Fruit fly (Drosophila melanogaster) whole organism, adult: ENCODE data around the gene CG31231.

Experiments used
- CG11617 ChIP-seq: fragments of 200-800 bp; sonication (Bioruptor generic); optimal IDR thresholded peaks from 2 replicates; lab custom pipeline; 2017; ENCODE audit warnings: mild to moderate bottlenecking, missing biosample characterization, missing genetic modification reagents, missing genetic modification characterization
- CG12768 ChIP-seq: fragments of 200-800 bp; sonication (Bioruptor generic); optimal IDR thresholded peaks from 2 replicates; lab custom pipeline; 2017; ENCODE audit warnings: missing biosample characterization, missing genetic modification characterization, mild to moderate bottlenecking, moderate library complexity, missing genetic modification reagents
- CG14711 ChIP-seq: fragments of 200-800 bp; sonication (Bioruptor generic); optimal IDR thresholded peaks from 2 replicates; lab custom pipeline; 2018; ENCODE audit warnings: missing biosample characterization, mild to moderate bottlenecking, missing genetic modification characterization, moderate library complexity
- CG1620 ChIP-seq: fragments of 200-800 bp; sonication (Bioruptor generic); optimal IDR thresholded peaks from 2 replicates; lab custom pipeline; 2016; ENCODE audit warnings: missing biosample characterization, missing genetic modification characterization
- CG33017 ChIP-seq: fragments of 200-800 bp; sonication (Bioruptor generic); optimal IDR thresholded peaks from 2 replicates; lab custom pipeline; 2018; ENCODE audit warnings: missing biosample characterization, mild to moderate bottlenecking, missing genetic modification characterization, moderate library complexity
- CG5204 ChIP-seq: fragments of 200-800 bp; sonication (Bioruptor generic); optimal IDR thresholded peaks from 2 replicates; lab custom pipeline; 2016; ENCODE audit warnings: missing biosample characterization, missing genetic modification characterization
- CG7045 ChIP-seq: fragments of 200-800 bp; sonication (Bioruptor generic); optimal IDR thresholded peaks from 2 replicates; lab custom pipeline; 2017; ENCODE audit warnings: missing biosample characterization, mild to moderate bottlenecking, missing genetic modification characterization
- CG7101 ChIP-seq: fragments of 200-800 bp; sonication (Bioruptor generic); optimal IDR thresholded peaks from 2 replicates; lab custom pipeline; 2018; ENCODE audit warnings: missing biosample characterization, mild to moderate bottlenecking, missing genetic modification characterization, moderate library complexity
- Clk ChIP-seq: fragments of 200-800 bp; sonication (Bioruptor generic); optimal IDR thresholded peaks from 2 replicates; lab custom pipeline; 2017; ENCODE audit warnings: missing biosample characterization, missing genetic modification characterization
- Crg-1 ChIP-seq: fragments of 200-800 bp; sonication (Bioruptor generic); optimal IDR thresholded peaks from 2 replicates; lab custom pipeline; 2016; ENCODE audit warnings: missing biosample characterization, missing genetic modification characterization
- Hr96 ChIP-seq: fragments of 200-800 bp; sonication (Bioruptor generic); optimal IDR thresholded peaks from 2 replicates; lab custom pipeline; 2016; ENCODE audit warnings: missing biosample characterization, missing genetic modification characterization
- Mnt ChIP-seq: fragments of 200-800 bp; sonication (Bioruptor generic); optimal IDR thresholded peaks from 2 replicates; lab custom pipeline; 2016; ENCODE audit warnings: missing biosample characterization, mild to moderate bottlenecking, missing genetic modification characterization
- bab1 ChIP-seq: fragments of 200-800 bp; sonication (Bioruptor generic); optimal IDR thresholded peaks from 3 replicates; lab custom pipeline; 2019; ENCODE audit warnings: missing biosample characterization, mild to moderate bottlenecking, missing genetic modification characterization, moderate library complexity
- cic ChIP-seq: fragments of 200-800 bp; sonication (Bioruptor generic); optimal IDR thresholded peaks from 2 replicates; lab custom pipeline; 2017; ENCODE audit warnings: missing biosample characterization, mild to moderate bottlenecking, missing genetic modification characterization, moderate library complexity
- cnc ChIP-seq, 2 experiments: fragments of >200 bp; optimal IDR thresholded peaks; 2 replicates each; lab custom pipeline; 2017
- kay ChIP-seq: fragments of 200-800 bp; sonication (Bioruptor generic); peaks from one replicate; lab custom pipeline; 2016; ENCODE audit warnings: missing biosample characterization, missing genetic modification characterization, borderline replicate concordance
- ovo ChIP-seq: fragments of 200-800 bp; sonication (Bioruptor generic); optimal IDR thresholded peaks from 2 replicates; lab custom pipeline; 2016; ENCODE audit warnings: missing biosample characterization, missing genetic modification characterization
- pad ChIP-seq: fragments of 200-800 bp; sonication (Bioruptor generic); optimal IDR thresholded peaks from 3 replicates; lab custom pipeline; 2017; ENCODE audit warnings: missing biosample characterization, missing genetic modification characterization, mild to moderate bottlenecking, moderate library complexity, missing genetic modification reagents
- tj ChIP-seq: fragments of 200-800 bp; sonication (Bioruptor generic); optimal IDR thresholded peaks from 3 replicates; lab custom pipeline; 2017; ENCODE audit warnings: missing biosample characterization, mild to moderate bottlenecking, missing genetic modification characterization, moderate library complexity
- toe ChIP-seq: fragments of 200-800 bp; sonication (Bioruptor generic); optimal IDR thresholded peaks from 2 replicates; lab custom pipeline; 2016; ENCODE audit warnings: missing biosample characterization, missing genetic modification characterization

Gene CG31231

dm6 chr3R:18665061-18665460 is at the start of gene CG31231:
Gene CG31231 (plus strand): TSS chr3R:18665361.
- TF ChIP-seq cnc (optimal IDR thresholded peaks at IDR 0.05; lab: Kevin White, UChicago) (no peak), CG7101 (tag; lab: Kevin White, UChicago) (no peak), ovo (no peak)

- TF ChIP-seq toe (GFP tag; lab: Kevin White, UChicago) (no peak), Mnt (GFP tag; lab: Kevin White, UChicago) (no peak), CG5204 (GFP tag; lab: Kevin White, UChicago) (no peak), cic (GFP tag; lab: Kevin White, UChicago) (no peak), CG33017 (tag; lab: Kevin White, UChicago) (no peak), Hr96 (GFP tag; lab: Kevin White, UChicago) (no peak), kay (GFP tag; lab: Kevin White, UChicago) (no peak), tj (no peak), CG1620 (GFP tag; lab: Kevin White, UChicago) (no peak), ovo (no peak), CG12768 (no peak), cnc (optimal IDR thresholded peaks at IDR 0.05; lab: Kevin White, UChicago) (no peak), CG14711 (tag; lab: Kevin White, UChicago) (no peak), CG7045 (GFP tag; lab: Kevin White, UChicago) (no peak), CG11617 (GFP tag; lab: Kevin White, UChicago) (no peak), CG7101 (tag; lab: Kevin White, UChicago) (no peak), Crg-1 (GFP tag; lab: Kevin White, UChicago) (no peak), bab1 (no peak)
Measured at dm6 chr3R:18616007-18616406, 49.2 kb upstream of the CG31231 start.

- no peak for TF ChIP-seq CG5204 (GFP tag; lab: Kevin White, UChicago)
- TF ChIP-seq ovo: no peak
- TF ChIP-seq tj: no peak
- TF ChIP-seq CG12768: no peak
- no peak for TF ChIP-seq CG14711 (tag; lab: Kevin White, UChicago)
- no peak for TF ChIP-seq CG11617 (GFP tag; lab: Kevin White, UChicago)
- TF ChIP-seq Clk (GFP tag; lab: Kevin White, UChicago): no peak
- TF ChIP-seq Mnt (GFP tag; lab: Kevin White, UChicago): no peak
- no peak for TF ChIP-seq Hr96 (GFP tag; lab: Kevin White, UChicago)
- TF ChIP-seq cnc (optimal IDR thresholded peaks at IDR 0.05; lab: Kevin White, UChicago): no peak
- TF ChIP-seq CG33017 (tag; lab: Kevin White, UChicago): no peak
- no peak for TF ChIP-seq CG1620 (GFP tag; lab: Kevin White, UChicago)
- no peak for TF ChIP-seq pad
- no peak for TF ChIP-seq kay (GFP tag; lab: Kevin White, UChicago)
- no peak for TF ChIP-seq Crg-1 (GFP tag; lab: Kevin White, UChicago)
- no peak for TF ChIP-seq cic (GFP tag; lab: Kevin White, UChicago)
- no peak for TF ChIP-seq bab1
- TF ChIP-seq CG7101 (tag; lab: Kevin White, UChicago): no peak
- no peak for TF ChIP-seq toe (GFP tag; lab: Kevin White, UChicago)
Measured at dm6 chr3R:18617411-18617810, 47.8 kb upstream of the CG31231 start, which contains the start of gene CG7695. Gene CG7695 (minus strand): TSS chr3R:18617511.

- TF ChIP-seq CG7045 (GFP tag; lab: Kevin White, UChicago): no peak
- TF ChIP-seq kay (GFP tag; lab: Kevin White, UChicago): no peak
- no peak for TF ChIP-seq CG5204 (GFP tag; lab: Kevin White, UChicago)
Measured at dm6 chr3R:18619451-18619942, 45.7 kb upstream of the CG31231 start.

- no peak for TF ChIP-seq pad
- no peak for TF ChIP-seq cnc (optimal IDR thresholded peaks at IDR 0.05; lab: Kevin White, UChicago)
- TF ChIP-seq Clk (GFP tag; lab: Kevin White, UChicago): no peak
- TF ChIP-seq CG1620 (GFP tag; lab: Kevin White, UChicago): no peak
- no peak for TF ChIP-seq CG5204 (GFP tag; lab: Kevin White, UChicago)
- TF ChIP-seq Mnt (GFP tag; lab: Kevin White, UChicago): no peak
- no peak for TF ChIP-seq CG14711 (tag; lab: Kevin White, UChicago)
- no peak for TF ChIP-seq toe (GFP tag; lab: Kevin White, UChicago)
- TF ChIP-seq CG33017 (tag; lab: Kevin White, UChicago): no peak
- TF ChIP-seq bab1: no peak
- TF ChIP-seq Crg-1 (GFP tag; lab: Kevin White, UChicago): no peak
- TF ChIP-seq Hr96 (GFP tag; lab: Kevin White, UChicago): no peak
- TF ChIP-seq CG11617 (GFP tag; lab: Kevin White, UChicago): no peak
- TF ChIP-seq ovo: no peak
- no peak for TF ChIP-seq tj
- TF ChIP-seq cic (GFP tag; lab: Kevin White, UChicago): no peak
- TF ChIP-seq CG7101 (tag; lab: Kevin White, UChicago): no peak
- TF ChIP-seq kay (GFP tag; lab: Kevin White, UChicago): no peak
- no peak for TF ChIP-seq CG12768
Measured at dm6 chr3R:18621230-18621629, 43.9 kb upstream of the CG31231 start, which contains the start of gene CG14304. Gene CG14304 (minus strand): TSS chr3R:18621327.

dm6 chr3R:18624541-18624940 is 40.6 kb upstream of the CG31231 start:
- no peak for TF ChIP-seq CG14711 (tag; lab: Kevin White, UChicago)
- no peak for TF ChIP-seq toe (GFP tag; lab: Kevin White, UChicago)
- TF ChIP-seq CG11617 (GFP tag; lab: Kevin White, UChicago): no peak
- TF ChIP-seq Hr96 (GFP tag; lab: Kevin White, UChicago): no peak
- TF ChIP-seq cnc (optimal IDR thresholded peaks at IDR 0.05; lab: Kevin White, UChicago): no peak
- no peak for TF ChIP-seq CG5204 (GFP tag; lab: Kevin White, UChicago)
- TF ChIP-seq tj: no peak
- no peak for TF ChIP-seq CG1620 (GFP tag; lab: Kevin White, UChicago)
- TF ChIP-seq CG12768: no peak
- TF ChIP-seq pad: no peak
- TF ChIP-seq cic (GFP tag; lab: Kevin White, UChicago): no peak
- TF ChIP-seq bab1: no peak
